Fruit fly (Drosophila melanogaster): ENCODE measurements around the gene Scsalpha1.

Scsalpha1 gene

DNA sequence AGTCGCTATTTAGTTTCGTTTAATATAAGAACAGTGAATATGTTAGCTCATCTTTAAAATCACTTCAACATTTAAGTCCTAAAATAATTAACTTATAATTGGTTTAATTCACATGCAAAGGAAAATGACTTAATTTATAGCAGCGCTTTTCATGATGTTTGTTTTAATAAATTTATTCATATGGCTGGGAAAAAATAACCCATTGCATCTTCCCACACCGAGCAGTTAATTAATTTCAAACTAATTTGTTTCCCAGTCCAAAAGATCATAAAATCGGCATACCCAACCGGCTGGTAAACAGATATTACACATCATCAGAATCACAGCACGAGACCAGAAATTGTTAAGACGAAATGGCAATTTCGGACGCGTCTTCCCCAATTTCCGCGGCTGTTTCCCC, 43.2 kb upstream of the Scsalpha1 start (continued):
- TF ChIP-seq Trl (optimal IDR thresholded peaks at IDR 0.05) (no peak), Trl (GFP tag; optimal IDR thresholded peaks at IDR 0.05) (no peak), CG1792 (GFP tag; optimal IDR thresholded peaks at IDR 0.05) (no peak), Hmr (GFP tag; optimal IDR thresholded peaks at IDR 0.05) (peak; percentile 73), toy (GFP tag; IDR thresholded peaks at IDR 0.05) (no peak), zfh1 (GFP tag; IDR thresholded peaks at IDR 0.05) (no peak), ATbp (GFP tag; optimal IDR thresholded peaks at IDR 0.05) (no peak), ranshi (GFP tag; IDR thresholded peaks at IDR 0.05) (peak; percentile 50), nau (GFP tag; optimal IDR thresholded peaks at IDR 0.05) (no peak), CG17612 (GFP tag; IDR thresholded peaks at IDR 0.05) (no peak), CG8924 (tag; optimal IDR thresholded peaks at IDR 0.05) (no peak), CG8359 (GFP tag; optimal IDR thresholded peaks at IDR 0.05; ENCODE audit: borderline replicate concordance) (no peak), crp (GFP tag; optimal IDR thresholded peaks at IDR 0.05) (no peak), CG17829 (tag; optimal IDR thresholded peaks at IDR 0.05) (no peak), Fer1 (GFP tag; optimal IDR thresholded peaks at IDR 0.05) (peak; percentile 6), Sin3A (optimal IDR thresholded peaks at IDR 0.05) (no peak), row (GFP tag; IDR thresholded peaks at IDR 0.05) (peak; percentile 57), CG17359 (tag; optimal IDR thresholded peaks at IDR 0.05) (peak; percentile 20), CG3995 (GFP tag; optimal IDR thresholded peaks at IDR 0.05) (no peak), Gug (GFP tag; IDR thresholded peaks at IDR 0.05) (no peak), PHDP (tag; optimal IDR thresholded peaks at IDR 0.05) (peak; percentile 58), pb (GFP tag; optimal IDR thresholded peaks at IDR 0.05) (no peak), CG10654 (GFP tag; optimal IDR thresholded peaks at IDR 0.05) (peak; percentile 5), CG31441 (GFP tag; IDR thresholded peaks at IDR 0.05) (no peak), CG7928 (GFP tag; optimal IDR thresholded peaks at IDR 0.05) (peak; percentile 1), CG10565 (GFP tag; optimal IDR thresholded peaks at IDR 0.05) (no peak), CG3726 (GFP tag; IDR thresholded peaks at IDR 0.05) (no peak), CG17385 (GFP tag; optimal IDR thresholded peaks at IDR 0.05) (peak; percentile 37), Sry-β (GFP tag; optimal IDR thresholded peaks at IDR 0.05) (no peak), YL-1 (GFP tag; optimal IDR thresholded peaks at IDR 0.05) (no peak), Dbx (GFP tag; IDR thresholded peaks at IDR 0.05) (peak; percentile 57; the same call in 2 of the 3 replicates), Atf6 (GFP tag; IDR thresholded peaks at IDR 0.05) (peak; percentile 53; the same call in 1 of the 2 replicates), tup (GFP tag; optimal IDR thresholded peaks at IDR 0.05) (no peak), CTCF (GFP tag; optimal IDR thresholded peaks at IDR 0.05) (no peak), CG12659 (GFP tag; optimal IDR thresholded peaks at IDR 0.05) (peak; percentile 20), Atf3 (GFP tag; optimal IDR thresholded peaks at IDR 0.05) (no peak), lab (GFP tag; optimal IDR thresholded peaks at IDR 0.05) (peak; percentile 57), insv (GFP tag; optimal IDR thresholded peaks at IDR 0.05) (no peak), Ptx1 (GFP tag; IDR thresholded peaks at IDR 0.05) (no peak; the same call in 1 of the 2 replicates), ham (GFP tag; IDR thresholded peaks at IDR 0.05) (no peak), unc-4 (GFP tag; IDR thresholded peaks at IDR 0.05; ENCODE audit: partially characterized antibody) (no peak), gcm2 (GFP tag; optimal IDR thresholded peaks at IDR 0.05) (no peak), CG1233 (GFP tag; optimal IDR thresholded peaks at IDR 0.05) (no peak), fd64A (GFP tag; optimal IDR thresholded peaks at IDR 0.05) (no peak), stwl (tag; optimal IDR thresholded peaks at IDR 0.05) (no peak), CG2199 (GFP tag; IDR thresholded peaks at IDR 0.05) (no peak), scrt (GFP tag; optimal IDR thresholded peaks at IDR 0.05) (peak; percentile 21), CG32772 (GFP tag; IDR thresholded peaks at IDR 0.05) (no peak), Bdp1 (GFP tag; optimal IDR thresholded peaks at IDR 0.05) (no peak), Optix (GFP tag; IDR thresholded peaks at IDR 0.05) (no peak), CG18011 (GFP tag; optimal IDR thresholded peaks at IDR 0.05) (peak; percentile 39), Hey (tag; optimal IDR thresholded peaks at IDR 0.05) (no peak), CG18619 (GFP tag; optimal IDR thresholded peaks at IDR 0.05) (peak; percentile 49)

Data from whole organism, embryonic.